Worm (Caenorhabditis elegans) whole organism, young adult: ENCODE measurements around the gene egrh-1.
A peak's percentile ranks its signal among the peaks of the same experiment; 100 is the strongest.

Experiments used
- B0035.1 ChIP-seq: sonication (generic microtip); optimal IDR thresholded peaks from 2 replicates; lab custom pipeline; 2016; ENCODE audit warnings: missing genetic modification characterization, mild to moderate bottlenecking, missing compliant biosample characterization, missing genotype, missing genetic modification reagents
- B0261.1 ChIP-seq: sonication (generic microtip); optimal IDR thresholded peaks from 2 replicates; lab custom pipeline; 2016; ENCODE audit warnings: mild to moderate bottlenecking, missing genetic modification characterization, moderate library complexity, missing compliant biosample characterization
- C06A6.2 ChIP-seq: fragments of 200-800 bp; sonication (Bioruptor generic); conservative IDR thresholded peaks from 2 replicates; pipeline ENCODE4 v1.3.6; 2022; ENCODE audit warnings: missing genetic modification characterization, missing compliant biosample characterization
- F10E7.11 ChIP-seq: sonication (generic microtip); optimal IDR thresholded peaks from 2 replicates; lab custom pipeline; 2017; ENCODE audit warnings: mild to moderate bottlenecking, missing genetic modification characterization, moderate library complexity, missing compliant biosample characterization
- F37B4.10 ChIP-seq: fragments of 200-800 bp; sonication (Bioruptor generic); IDR thresholded peaks from 2 replicates; pipeline ENCODE4 v1.3.6; 2022; ENCODE audit warnings: missing genetic modification characterization, missing compliant biosample characterization
- F55B11.4 ChIP-seq: sonication (generic microtip); optimal IDR thresholded peaks from 2 replicates; lab custom pipeline; 2016; ENCODE audit warnings: missing compliant biosample characterization, missing genetic modification characterization, borderline replicate concordance; ENCODE audit not compliant: insufficient read depth
- K11D2.4 ChIP-seq: fragments of 200-800 bp; sonication (Bioruptor generic); IDR thresholded peaks from 2 replicates; pipeline ENCODE4 v1.3.6; 2022; ENCODE audit warnings: missing genetic modification reagents, missing genetic modification characterization, missing compliant biosample characterization
- K12H6.12 ChIP-seq: fragments of 200-800 bp; sonication (Bioruptor generic); optimal IDR thresholded peaks from 2 replicates; lab custom pipeline; 2018; ENCODE audit warnings: mild to moderate bottlenecking, missing genetic modification characterization, missing compliant biosample characterization
- T07F8.4 ChIP-seq: sonication (generic microtip); optimal IDR thresholded peaks from 2 replicates; lab custom pipeline; 2016; ENCODE audit warnings: mild to moderate bottlenecking, missing genetic modification characterization, moderate library complexity, missing compliant biosample characterization
- Y53F4B.3 ChIP-seq: fragments of 200-800 bp; sonication (Bioruptor generic); IDR thresholded peaks from 2 replicates; pipeline ENCODE4 v1.3.6; 2022; ENCODE audit warnings: missing genetic modification reagents, missing genetic modification characterization, missing compliant biosample characterization
- Y67H2A.10 ChIP-seq: fragments of 200-800 bp; sonication (Bioruptor generic); conservative IDR thresholded peaks from 2 replicates; pipeline ENCODE4 v1.3.6; 2022; ENCODE audit warnings: missing genetic modification reagents, missing genetic modification characterization, missing compliant biosample characterization
- Y79H2A.3 ChIP-seq: fragments of 200-800 bp; sonication (Bioruptor generic); conservative IDR thresholded peaks from 2 replicates; pipeline ENCODE4 v1.3.6; 2022; ENCODE audit warnings: missing genetic modification reagents, missing genetic modification characterization, missing compliant biosample characterization
- Y95B8A.8 ChIP-seq: fragments of 200-800 bp; sonication (Bioruptor generic); IDR thresholded peaks from 2 replicates; pipeline ENCODE4 v1.3.6; 2022; ENCODE audit warnings: missing genetic modification reagents, missing genetic modification characterization, missing compliant biosample characterization
- ama-1 ChIP-seq, 3 experiments: fragments of 150-350 bp in 1 of 3; sonication (generic microtip) in 2 of 3; optimal IDR thresholded peaks; 2 replicates each; lab custom pipeline; 2014 to 2018; ENCODE audit warnings: missing biosample characterization in 2 of 3, missing genetic modification characterization in 2 of 3, missing genetic modification reagents in 2 of 3
- aptf-3 ChIP-seq: fragments of 200-800 bp; sonication (Bioruptor generic); IDR thresholded peaks from 2 replicates; pipeline ENCODE4 v1.3.6; 2022; ENCODE audit warnings: missing genetic modification characterization, missing compliant biosample characterization
- bed-1 ChIP-seq: fragments of 200-800 bp; sonication (Bioruptor generic); IDR thresholded peaks from 2 replicates; pipeline ENCODE4 v1.3.6; 2022; ENCODE audit warnings: missing genetic modification reagents, missing genetic modification characterization, missing compliant biosample characterization
- bed-2 ChIP-seq: fragments of 200-800 bp; sonication (Bioruptor generic); IDR thresholded peaks from 2 replicates; pipeline ENCODE4 v1.3.6; 2022; ENCODE audit warnings: missing genetic modification reagents, missing genetic modification characterization, missing compliant biosample characterization
- cebp-1 ChIP-seq, 2 experiments: fragments of 200-800 bp in 1 of 2; sonication (Bioruptor generic) in 1 of 2; sonication (generic microtip) in 1 of 2; IDR thresholded peaks in 1 of 2; optimal IDR thresholded peaks in 1 of 2; 2 replicates each; pipeline versions ENCODE4 v1.3.6 to Lab custom; 2017 to 2022; ENCODE audit warnings: missing compliant biosample characterization in 2 of 2, missing genetic modification characterization in 2 of 2, mild to moderate bottlenecking in 1 of 2, missing genetic modification reagents in 1 of 2, moderate library complexity in 1 of 2
- cebp-2 ChIP-seq: fragments of 200-800 bp; sonication (Bioruptor generic); IDR thresholded peaks from 2 replicates; pipeline ENCODE4 v1.3.6; 2022; ENCODE audit warnings: missing genetic modification characterization, missing compliant biosample characterization
- ceh-27 ChIP-seq: fragments of 200-800 bp; sonication (Bioruptor generic); optimal IDR thresholded peaks from 2 replicates; lab custom pipeline; 2018; ENCODE audit warnings: mild to moderate bottlenecking, missing genetic modification characterization, moderate library complexity, missing compliant biosample characterization
- ceh-40 ChIP-seq: fragments of 200-800 bp; sonication (Bioruptor generic); IDR thresholded peaks from 2 replicates; pipeline ENCODE4 v1.3.6; 2022; ENCODE audit warnings: missing genetic modification characterization, missing compliant biosample characterization
- ceh-58 ChIP-seq: fragments of 200-800 bp; sonication (Bioruptor generic); IDR thresholded peaks from 2 replicates; pipeline ENCODE4 v1.3.6; 2022; ENCODE audit warnings: missing genetic modification characterization, missing compliant biosample characterization
- chd-7 ChIP-seq: sonication (generic microtip); optimal IDR thresholded peaks from 2 replicates; lab custom pipeline; 2016; ENCODE audit warnings: mild to moderate bottlenecking, missing genetic modification characterization, moderate library complexity, missing compliant biosample characterization
- dox-1 ChIP-seq: fragments of 200-800 bp; sonication (Bioruptor generic); IDR thresholded peaks from 2 replicates; pipeline ENCODE4 v1.3.6; 2022; ENCODE audit warnings: missing genetic modification reagents, missing genetic modification characterization, missing compliant biosample characterization
- dpl-1 ChIP-seq: fragments of 150-350 bp; optimal IDR thresholded peaks from 2 replicates; lab custom pipeline; 2014; ENCODE audit warnings: missing biosample characterization, missing genetic modification reagents, missing genetic modification characterization
- egl-18 ChIP-seq: fragments of 200-800 bp; sonication (Bioruptor generic); IDR thresholded peaks from 2 replicates; pipeline ENCODE4 v1.3.6; 2022; ENCODE audit warnings: missing genetic modification reagents, missing genetic modification characterization, missing compliant biosample characterization
- egrh-3 ChIP-seq: fragments of 200-800 bp; sonication (Bioruptor generic); IDR thresholded peaks from 2 replicates; pipeline ENCODE4 v1.3.6; 2022; ENCODE audit warnings: missing genetic modification reagents, missing genetic modification characterization, missing compliant biosample characterization
- ets-4 ChIP-seq: fragments of 200-800 bp; sonication (Bioruptor generic); optimal IDR thresholded peaks from 2 replicates; lab custom pipeline; 2018; ENCODE audit warnings: mild to moderate bottlenecking, missing genetic modification characterization, missing compliant biosample characterization
- hlh-26 ChIP-seq: fragments of 200-800 bp; sonication (Bioruptor generic); conservative IDR thresholded peaks from 2 replicates; pipeline ENCODE4 v1.3.6; 2022; ENCODE audit warnings: missing genetic modification reagents, missing genetic modification characterization, missing compliant biosample characterization
- hrde-1 ChIP-seq: sonication (generic microtip); optimal IDR thresholded peaks from 2 replicates; lab custom pipeline; 2016; ENCODE audit warnings: missing genetic modification characterization, mild to moderate bottlenecking, missing compliant biosample characterization, moderate library complexity, missing genotype, missing genetic modification reagents, borderline replicate concordance
- hsf-1 ChIP-seq: fragments of 200-800 bp; sonication (Bioruptor generic); IDR thresholded peaks from 2 replicates; pipeline ENCODE4 v1.3.6; 2022; ENCODE audit warnings: missing genetic modification reagents, missing genetic modification characterization, missing compliant biosample characterization
- lag-1 ChIP-seq: fragments of 200-800 bp; sonication (Bioruptor generic); IDR thresholded peaks from 2 replicates; pipeline ENCODE4 v1.3.6; 2022; ENCODE audit warnings: missing genetic modification reagents, missing genetic modification characterization, missing compliant biosample characterization
- let-526 ChIP-seq: fragments of 200-800 bp; sonication (Bioruptor generic); IDR thresholded peaks from 2 replicates; pipeline ENCODE4 v1.3.6; 2022; ENCODE audit warnings: missing genetic modification reagents, missing genetic modification characterization, missing compliant biosample characterization
- lin-26 ChIP-seq: fragments of 200-800 bp; sonication (Bioruptor generic); IDR thresholded peaks from 2 replicates; pipeline ENCODE4 v1.3.6; 2022; ENCODE audit warnings: missing genetic modification reagents, missing genetic modification characterization, missing compliant biosample characterization
- madf-6 ChIP-seq: fragments of 200-800 bp; sonication (Bioruptor generic); IDR thresholded peaks from 2 replicates; pipeline ENCODE4 v1.3.6; 2022; ENCODE audit warnings: missing genetic modification reagents, missing genetic modification characterization, missing compliant biosample characterization
- madf-8 ChIP-seq: fragments of 200-800 bp; sonication (Bioruptor generic); conservative IDR thresholded peaks from 2 replicates; pipeline ENCODE4 v1.3.6; 2022; ENCODE audit warnings: missing genetic modification reagents, missing genetic modification characterization, missing compliant biosample characterization
- mcd-1 ChIP-seq: fragments of 200-800 bp; sonication (Bioruptor generic); IDR thresholded peaks from 2 replicates; pipeline ENCODE4 v1.3.6; 2022; ENCODE audit warnings: missing genetic modification reagents, missing genetic modification characterization, missing compliant biosample characterization
- nfya-1 ChIP-seq: sonication (generic microtip); optimal IDR thresholded peaks from 2 replicates; lab custom pipeline; 2017; ENCODE audit warnings: antibody characterized with exemption, missing compliant biosample characterization, missing genetic modification characterization, borderline replicate concordance; ENCODE audit not compliant: insufficient read depth
- nhr-120 ChIP-seq: fragments of 200-800 bp; sonication (Bioruptor generic); IDR thresholded peaks from 2 replicates; pipeline ENCODE4 v1.3.6; 2022; ENCODE audit warnings: missing genetic modification characterization, missing compliant biosample characterization
- sea-2 ChIP-seq: fragments of 200-800 bp; sonication (Bioruptor generic); IDR thresholded peaks from 2 replicates; pipeline ENCODE4 v1.3.6; 2022; ENCODE audit warnings: missing genetic modification characterization, missing compliant biosample characterization
- snpc-4 ChIP-seq, 5 experiments: fragments of 150-350 bp in 1 of 5; sonication (generic microtip) in 4 of 5; optimal IDR thresholded peaks; 2 replicates each; lab custom pipeline; 2014 to 2018; ENCODE audit warnings: missing genetic modification characterization in 5 of 5, missing biosample characterization in 3 of 5, antibody characterized with exemption in 2 of 5, mild to moderate bottlenecking in 2 of 5, missing compliant biosample characterization in 2 of 5, missing genotype in 2 of 5, moderate library complexity in 2 of 5, missing genetic modification reagents in 1 of 5
- tbx-9 ChIP-seq: sonication (generic microtip); optimal IDR thresholded peaks from 2 replicates; lab custom pipeline; 2016; ENCODE audit warnings: borderline replicate concordance, missing genetic modification characterization, inconsistent platforms, missing compliant biosample characterization
- tlf-1 ChIP-seq: fragments of 200-800 bp; sonication (Bioruptor generic); optimal IDR thresholded peaks from 2 replicates; lab custom pipeline; 2018; ENCODE audit warnings: mild to moderate bottlenecking, missing genetic modification characterization, missing compliant biosample characterization
- unc-130 ChIP-seq: sonication (generic microtip); optimal IDR thresholded peaks from 2 replicates; lab custom pipeline; 2016; ENCODE audit warnings: missing genetic modification reagents, missing genetic modification characterization, missing compliant biosample characterization
- zfh-2 ChIP-seq: fragments of 200-800 bp; sonication (Bioruptor generic); conservative IDR thresholded peaks from 2 replicates; pipeline ENCODE4 v1.3.6; 2022; ENCODE audit warnings: missing genetic modification reagents, missing genetic modification characterization, missing compliant biosample characterization
- ztf-25 ChIP-seq: fragments of 200-800 bp; sonication (Bioruptor generic); IDR thresholded peaks from 2 replicates; pipeline ENCODE4 v1.3.6; 2022; ENCODE audit warnings: missing genetic modification reagents, missing genetic modification characterization, missing compliant biosample characterization
- ztf-26 ChIP-seq: sonication (generic microtip); optimal IDR thresholded peaks from 2 replicates; lab custom pipeline; 2017; ENCODE audit warnings: missing genetic modification characterization, missing compliant biosample characterization

egrh-1 gene

ce11 chrX:14841030-14841429, 4.7 kb upstream of the egrh-1 start (continued):
- TF ChIP-seq bed-1 (GFP tag; lab: Robert Waterston, UW) (no peak), egl-18 (GFP tag; lab: Robert Waterston, UW) (no peak), ets-4 (no peak), chd-7 (tag; lab: Kevin White, UChicago) (peak; percentile 53), lag-1 (GFP tag; lab: Robert Waterston, UW) (no peak), K12H6.12 (tag; lab: Kevin White, UChicago) (peak; percentile 82), zfh-2 (GFP tag; lab: Robert Waterston, UW) (peak; percentile 96), cebp-1 (GFP tag; IDR thresholded peaks at IDR 0.05; lab: Robert Waterston, UW) (no peak), cebp-1 (tag; optimal IDR thresholded peaks at IDR 0.05; lab: Kevin White, UChicago) (peak; percentile 81), ztf-25 (GFP tag; lab: Robert Waterston, UW) (no peak), F55B11.4 (tag; lab: Kevin White, UChicago) (no peak), bed-2 (peak; percentile 58; the same call in 1 of the 2 replicates), tlf-1 (no peak), madf-6 (GFP tag; lab: Robert Waterston, UW) (no peak; the same call in 1 of the 2 replicates), lin-26 (peak; percentile 64; the same call in 1 of the 2 replicates), F37B4.10 (GFP tag; lab: Robert Waterston, UW) (no peak), unc-130 (no peak), sea-2 (GFP tag; lab: Robert Waterston, UW) (no peak), B0035.1 (tag; lab: Kevin White, UChicago) (no peak), let-526 (no peak), Y79H2A.3 (GFP tag; lab: Robert Waterston, UW) (no peak), F10E7.11 (tag; lab: Kevin White, UChicago) (no peak), cebp-2 (GFP tag; lab: Robert Waterston, UW) (no peak), ceh-40 (GFP tag; lab: Robert Waterston, UW) (no peak), hrde-1 (tag; lab: Kevin White, UChicago) (no peak), aptf-3 (GFP tag; lab: Robert Waterston, UW) (no peak), mcd-1 (GFP tag; lab: Robert Waterston, UW) (peak; percentile 55), ceh-27 (GFP tag; lab: Kevin White, UChicago) (peak; percentile 90), nhr-120 (GFP tag; lab: Robert Waterston, UW) (no peak), B0261.1 (tag; lab: Kevin White, UChicago) (no peak), dox-1 (peak; percentile 77; the same call in 1 of the 2 replicates), egrh-3 (GFP tag; lab: Robert Waterston, UW) (no peak; the same call in 1 of the 2 replicates), Y95B8A.8 (GFP tag; lab: Robert Waterston, UW) (no peak), hsf-1 (GFP tag; lab: Robert Waterston, UW) (no peak), snpc-4 (GFP tag; optimal IDR thresholded peaks at IDR 0.05; lab: Kevin White, UChicago) (no peak), snpc-4 (tag; optimal IDR thresholded peaks at IDR 0.05; lab: Kevin White, UChicago) (peak in 3 of 4 experiments; percentile 34 to 59 (median 58)), tbx-9 (tag; lab: Kevin White, UChicago) (no peak), K11D2.4 (GFP tag; lab: Robert Waterston, UW) (peak; percentile 53; the same call in 1 of the 2 replicates), ama-1 (optimal IDR thresholded peaks at IDR 0.05; lab: Kevin White, UChicago) (no peak), ama-1 (GFP tag; optimal IDR thresholded peaks at IDR 0.05; lab: Kevin White, UChicago) (no peak), nfya-1 (tag; lab: Kevin White, UChicago) (no peak), ztf-26 (tag; lab: Kevin White, UChicago) (peak; percentile 57), Y53F4B.3 (GFP tag; lab: Robert Waterston, UW) (no peak), hlh-26 (GFP tag; lab: Robert Waterston, UW) (no peak), Y67H2A.10 (no peak), madf-8 (GFP tag; lab: Robert Waterston, UW) (no peak), ceh-58 (no peak), dpl-1 (GFP tag; lab: Kevin White, UChicago) (peak; percentile 19), T07F8.4 (tag; lab: Kevin White, UChicago) (no peak), C06A6.2 (peak; percentile 52; the same call in 1 of the 2 replicates)
